Worm (Caenorhabditis elegans) whole organism, mixed stage, embryonic: ENCODE measurements around the gene ctsa-1.2.
A peak's percentile ranks its signal among the peaks of the same experiment; 100 is the strongest.

Source experiments
- M03D4.4 ChIP-seq: sonication (generic microtip); optimal IDR thresholded peaks from 2 replicates; lab custom pipeline; 2017; ENCODE audit warnings: mild to moderate bottlenecking, missing genetic modification characterization, missing compliant biosample characterization
- bed-3 ChIP-seq: fragments of 200-800 bp; sonication (Bioruptor generic); optimal IDR thresholded peaks from 3 replicates; lab custom pipeline; 2018; ENCODE audit warnings: mild to moderate bottlenecking, missing genetic modification characterization, moderate library complexity, missing compliant biosample characterization
- blmp-1 ChIP-seq: fragments of 150-350 bp; optimal IDR thresholded peaks from 2 replicates; lab custom pipeline; 2014; ENCODE audit warnings: missing biosample characterization, missing genetic modification characterization
- ceh-43 ChIP-seq: fragments of 200-800 bp; sonication (Bioruptor generic); optimal IDR thresholded peaks from 2 replicates; lab custom pipeline; 2018; ENCODE audit warnings: mild to moderate bottlenecking, missing genetic modification characterization, moderate library complexity, missing compliant biosample characterization
- ceh-83 ChIP-seq: fragments of 200-800 bp; sonication (Bioruptor generic); optimal IDR thresholded peaks from 2 replicates; lab custom pipeline; 2018; ENCODE audit warnings: mild to moderate bottlenecking, missing genetic modification characterization, missing compliant biosample characterization
- ces-1 ChIP-seq: fragments of 150-350 bp; optimal IDR thresholded peaks from 2 replicates; lab custom pipeline; 2014; ENCODE audit warnings: missing biosample characterization, missing genetic modification reagents, missing genetic modification characterization
- cnd-1 ChIP-seq: fragments of 200-800 bp; sonication (Bioruptor generic); optimal IDR thresholded peaks from 2 replicates; lab custom pipeline; 2018; ENCODE audit warnings: mild to moderate bottlenecking, missing genetic modification characterization, missing compliant biosample characterization
- drap-1 ChIP-seq: fragments of 200-800 bp; sonication (Bioruptor generic); optimal IDR thresholded peaks from 3 replicates; lab custom pipeline; 2018; ENCODE audit warnings: mild to moderate bottlenecking, missing genetic modification characterization, missing compliant biosample characterization
- elt-1 ChIP-seq: sonication (generic microtip); optimal IDR thresholded peaks from 2 replicates; lab custom pipeline; 2017; ENCODE audit warnings: missing genetic modification characterization, mild to moderate bottlenecking, missing compliant biosample characterization, antibody characterized with exemption, moderate library complexity, borderline replicate concordance; ENCODE audit not compliant: insufficient read depth
- elt-3 ChIP-seq: fragments of 150-350 bp; optimal IDR thresholded peaks from 2 replicates; lab custom pipeline; 2014; ENCODE audit warnings: missing biosample characterization, missing genetic modification characterization
- flh-1 ChIP-seq: fragments of 200-800 bp; sonication (Bioruptor generic); optimal IDR thresholded peaks from 2 replicates; lab custom pipeline; 2018; ENCODE audit warnings: mild to moderate bottlenecking, missing genetic modification characterization, moderate library complexity, missing compliant biosample characterization
- hlh-1 ChIP-seq: fragments of 150-350 bp; optimal IDR thresholded peaks from 2 replicates; lab custom pipeline; 2014; ENCODE audit warnings: missing biosample characterization, missing genetic modification reagents, missing genetic modification characterization
- lin-13 ChIP-seq: fragments of 150-350 bp; optimal IDR thresholded peaks from 2 replicates; lab custom pipeline; 2014; ENCODE audit warnings: missing biosample characterization, missing genetic modification characterization
- lin-32 ChIP-seq: fragments of 200-800 bp; sonication (Bioruptor generic); optimal IDR thresholded peaks from 2 replicates; lab custom pipeline; 2018; ENCODE audit warnings: mild to moderate bottlenecking, missing genetic modification characterization, missing compliant biosample characterization
- mep-1 ChIP-seq: fragments of 150-350 bp; optimal IDR thresholded peaks from 2 replicates; lab custom pipeline; 2017; ENCODE audit warnings: missing biosample characterization, missing genetic modification reagents, missing genetic modification characterization, inconsistent platforms
- mls-2 ChIP-seq: sonication (generic microtip); optimal IDR thresholded peaks from 2 replicates; lab custom pipeline; 2016; ENCODE audit warnings: mild to moderate bottlenecking, missing genetic modification characterization, moderate library complexity, missing compliant biosample characterization
- nhr-12 ChIP-seq: fragments of 150-350 bp; optimal IDR thresholded peaks from 2 replicates; lab custom pipeline; 2014; ENCODE audit warnings: missing biosample characterization, missing genetic modification characterization
- nhr-2 ChIP-seq: fragments of 150-350 bp; optimal IDR thresholded peaks from 2 replicates; lab custom pipeline; 2014; ENCODE audit warnings: missing biosample characterization, missing genetic modification characterization
- nhr-237 ChIP-seq: fragments of 150-350 bp; optimal IDR thresholded peaks from 2 replicates; lab custom pipeline; 2014; ENCODE audit warnings: missing biosample characterization, missing genetic modification characterization
- nhr-28 ChIP-seq: fragments of 150-350 bp; optimal IDR thresholded peaks from 2 replicates; lab custom pipeline; 2014; ENCODE audit warnings: missing biosample characterization, missing genetic modification characterization
- sem-2 ChIP-seq: fragments of 200-800 bp; sonication (Bioruptor generic); optimal IDR thresholded peaks from 2 replicates; lab custom pipeline; 2018; ENCODE audit warnings: mild to moderate bottlenecking, missing genetic modification characterization, missing compliant biosample characterization
- snpc-4 ChIP-seq: fragments of 150-350 bp; optimal IDR thresholded peaks from 2 replicates; lab custom pipeline; 2014; ENCODE audit warnings: missing biosample characterization, missing genetic modification characterization
- sptf-1 ChIP-seq: sonication (generic microtip); optimal IDR thresholded peaks from 2 replicates; lab custom pipeline; 2017; ENCODE audit warnings: mild to moderate bottlenecking, missing genetic modification characterization, moderate library complexity, missing compliant biosample characterization
- tbx-8 ChIP-seq: fragments of 200-800 bp; sonication (Bioruptor generic); optimal IDR thresholded peaks from 2 replicates; lab custom pipeline; 2018; ENCODE audit warnings: mild to moderate bottlenecking, missing genetic modification characterization, moderate library complexity, missing compliant biosample characterization
- unc-120 ChIP-seq: sonication (generic microtip); optimal IDR thresholded peaks from 2 replicates; lab custom pipeline; 2017; ENCODE audit warnings: missing genetic modification characterization, missing compliant biosample characterization; ENCODE audit not compliant: poor library complexity, severe bottlenecking
- unc-39 ChIP-seq: fragments of 150-350 bp; optimal IDR thresholded peaks from 2 replicates; lab custom pipeline; 2014; ENCODE audit warnings: missing biosample characterization, missing genetic modification characterization
- unc-62 ChIP-seq: fragments of 150-350 bp; optimal IDR thresholded peaks from 2 replicates; lab custom pipeline; 2014; ENCODE audit warnings: missing biosample characterization, missing genetic modification reagents, missing genetic modification characterization
- zip-8 ChIP-seq: fragments of 150-350 bp; optimal IDR thresholded peaks from 2 replicates; lab custom pipeline; 2014; ENCODE audit warnings: missing biosample characterization, missing genetic modification characterization
- ztf-11 ChIP-seq: fragments of 150-350 bp; optimal IDR thresholded peaks from 2 replicates; lab custom pipeline; 2014; ENCODE audit warnings: missing biosample characterization, missing genetic modification characterization

Gene ctsa-1.2

ce11 chrII:11727438-11727837 is 11.7 kb upstream of the ctsa-1.2 start:
- TF ChIP-seq unc-39 (tag; lab: Kevin White, UChicago) (no peak), ceh-83 (GFP tag; lab: Kevin White, UChicago) (no peak), ces-1 (GFP tag; lab: Kevin White, UChicago) (no peak), ztf-11 (tag; lab: Kevin White, UChicago) (no peak), zip-8 (tag; lab: Kevin White, UChicago) (no peak), mls-2 (tag; lab: Kevin White, UChicago) (no peak), lin-32 (GFP tag; lab: Kevin White, UChicago) (no peak), nhr-237 (tag; lab: Kevin White, UChicago) (no peak), sem-2 (GFP tag; lab: Kevin White, UChicago) (no peak)

- TF ChIP-seq unc-120 (tag; lab: Kevin White, UChicago) (peak; percentile 45), hlh-1 (tag; lab: Kevin White, UChicago) (peak; percentile 91), nhr-28 (tag; lab: Kevin White, UChicago) (no peak)
Observed at ce11 chrII:11728545-11729105, 10.5 kb upstream of the ctsa-1.2 start, which contains the start of gene alh-8. Gene alh-8, plus strand, starts transcription at chrII:11729055.

ce11 chrII:11729757-11730535 is 9.2 kb upstream of the ctsa-1.2 start:
- TF ChIP-seq unc-120 (tag; lab: Kevin White, UChicago): no peak
- TF ChIP-seq nhr-2 (tag; lab: Kevin White, UChicago): no peak
- no peak for TF ChIP-seq zip-8 (tag; lab: Kevin White, UChicago)
- no peak for TF ChIP-seq cnd-1
- no peak for TF ChIP-seq M03D4.4 (tag; lab: Kevin White, UChicago)
- no peak for TF ChIP-seq tbx-8 (GFP tag; lab: Kevin White, UChicago)
- TF ChIP-seq flh-1 (GFP tag; lab: Kevin White, UChicago): no peak
- no peak for TF ChIP-seq unc-39 (tag; lab: Kevin White, UChicago)
- TF ChIP-seq ceh-43 (GFP tag; lab: Kevin White, UChicago): no peak
- no peak for TF ChIP-seq lin-32 (GFP tag; lab: Kevin White, UChicago)
- TF ChIP-seq nhr-12 (tag; lab: Kevin White, UChicago): no peak
- no peak for TF ChIP-seq ztf-11 (tag; lab: Kevin White, UChicago)
- no peak for TF ChIP-seq hlh-1 (tag; lab: Kevin White, UChicago)
- no peak for TF ChIP-seq blmp-1 (tag; lab: Kevin White, UChicago)
- TF ChIP-seq mep-1 (tag; lab: Kevin White, UChicago): no peak
- no peak for TF ChIP-seq drap-1 (GFP tag; lab: Kevin White, UChicago)
- no peak for TF ChIP-seq sptf-1 (tag; lab: Kevin White, UChicago)

ce11 chrII:11731174-11731724 is 7.9 kb upstream of the ctsa-1.2 start:
- TF ChIP-seq blmp-1 (tag; lab: Kevin White, UChicago): no peak
- no peak for TF ChIP-seq lin-13 (tag; lab: Kevin White, UChicago)
- no peak for TF ChIP-seq unc-62 (GFP tag; lab: Kevin White, UChicago)
- no peak for TF ChIP-seq ceh-43 (GFP tag; lab: Kevin White, UChicago)
- TF ChIP-seq nhr-237 (tag; lab: Kevin White, UChicago): no peak
- TF ChIP-seq flh-1 (GFP tag; lab: Kevin White, UChicago): no peak
- TF ChIP-seq unc-39 (tag; lab: Kevin White, UChicago): no peak
- TF ChIP-seq tbx-8 (GFP tag; lab: Kevin White, UChicago): no peak
- no peak for TF ChIP-seq nhr-12 (tag; lab: Kevin White, UChicago)
- TF ChIP-seq elt-1 (tag; lab: Kevin White, UChicago): no peak
- TF ChIP-seq sptf-1 (tag; lab: Kevin White, UChicago): no peak
- TF ChIP-seq M03D4.4 (tag; lab: Kevin White, UChicago): no peak
- no peak for TF ChIP-seq sem-2 (GFP tag; lab: Kevin White, UChicago)
- TF ChIP-seq bed-3 (GFP tag; lab: Kevin White, UChicago): no peak
- TF ChIP-seq elt-3: no peak
- TF ChIP-seq nhr-2 (tag; lab: Kevin White, UChicago): no peak
- no peak for TF ChIP-seq nhr-28 (tag; lab: Kevin White, UChicago)
- no peak for TF ChIP-seq snpc-4 (tag; lab: Kevin White, UChicago)
- TF ChIP-seq, all 35 proteins: peak for 0
